Worm (Caenorhabditis elegans): ENCODE measurements around the gene T21E8.6.
A peak's percentile ranks its signal among the peaks of the same experiment; 100 is the strongest.

T21E8.6 gene

DNA sequence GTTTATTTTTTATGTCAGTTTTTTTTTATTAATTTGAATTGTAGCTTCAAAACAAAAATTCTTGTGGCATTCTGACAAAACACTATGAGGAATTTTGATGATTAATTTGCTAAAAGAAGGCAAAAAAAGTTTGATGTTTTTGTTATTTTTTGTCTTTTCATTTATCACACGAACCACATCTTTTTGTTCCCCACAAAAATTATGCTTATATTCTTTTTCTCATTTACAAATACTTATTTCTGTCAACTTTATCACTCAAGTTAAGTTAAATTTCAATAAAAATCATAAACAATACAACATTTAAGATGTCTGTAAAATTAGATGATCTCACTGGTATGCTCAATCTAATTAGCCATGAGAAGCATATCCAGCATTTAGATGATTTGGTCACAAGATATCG is 6.1 kb downstream of the T21E8.6 start, which contains the start of gene F47B10.6:
TSS of gene F47B10.6 (plus strand) at position 301 of the 400 bp plus-strand sequence.
- TF ChIP-seq tbx-7 (tag; optimal IDR thresholded peaks at IDR 0.05) (no peak), fax-1 (tag; optimal IDR thresholded peaks at IDR 0.05) (no peak), ceh-14 (tag; optimal IDR thresholded peaks at IDR 0.05) (no peak), lin-11 (tag; optimal IDR thresholded peaks at IDR 0.05) (no peak), unc-42 (tag; optimal IDR thresholded peaks at IDR 0.05) (no peak), Y22D7AL.16 (tag; optimal IDR thresholded peaks at IDR 0.05) (no peak), hlh-13 (GFP tag; optimal IDR thresholded peaks at IDR 0.05) (no peak), ceh-31 (tag; optimal IDR thresholded peaks at IDR 0.05) (no peak), mec-3 (tag; optimal IDR thresholded peaks at IDR 0.05; ENCODE audit: borderline replicate concordance) (no peak), pqm-1 (tag; optimal IDR thresholded peaks at IDR 0.05) (no peak), gmeb-2 (tag; optimal IDR thresholded peaks at IDR 0.05) (no peak), K02D7.2 (tag; optimal IDR thresholded peaks at IDR 0.05) (no peak)

DNA sequence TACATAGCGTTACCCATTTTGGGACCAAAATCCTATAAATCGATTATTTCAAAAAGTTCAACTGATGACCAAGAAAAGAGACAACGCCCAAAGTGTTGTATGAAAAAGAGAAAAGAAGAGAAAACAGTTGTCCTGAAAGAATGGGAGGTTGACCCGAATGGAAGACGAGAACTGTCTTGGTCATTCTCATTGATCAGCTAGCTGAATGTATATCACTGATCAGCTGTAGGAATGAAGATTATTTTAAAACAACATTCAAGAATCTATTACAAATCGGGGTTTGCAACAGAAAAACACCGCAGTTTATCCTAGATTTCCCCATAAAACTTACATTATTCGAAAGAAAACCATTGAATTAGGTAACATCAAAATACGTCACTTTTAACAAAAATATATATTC is 8.4 kb downstream of the T21E8.6 start, which contains the start of gene F47B10.5:
TSS of gene F47B10.5 (minus strand) at position 101 of the 400 bp plus-strand sequence.
- TF ChIP-seq pros-1 (tag; optimal IDR thresholded peaks at IDR 0.05) (no peak), elt-4 (tag; optimal IDR thresholded peaks at IDR 0.05) (no peak), ceh-24 (tag; optimal IDR thresholded peaks at IDR 0.05) (no peak), pqm-1 (tag; optimal IDR thresholded peaks at IDR 0.05) (no peak), ama-1 (optimal IDR thresholded peaks at IDR 0.05) (no peak), F13H6.1 (tag; optimal IDR thresholded peaks at IDR 0.05) (no peak), hlh-8 (tag; optimal IDR thresholded peaks at IDR 0.05) (no peak), ceh-22 (tag; optimal IDR thresholded peaks at IDR 0.05) (no peak)

DNA sequence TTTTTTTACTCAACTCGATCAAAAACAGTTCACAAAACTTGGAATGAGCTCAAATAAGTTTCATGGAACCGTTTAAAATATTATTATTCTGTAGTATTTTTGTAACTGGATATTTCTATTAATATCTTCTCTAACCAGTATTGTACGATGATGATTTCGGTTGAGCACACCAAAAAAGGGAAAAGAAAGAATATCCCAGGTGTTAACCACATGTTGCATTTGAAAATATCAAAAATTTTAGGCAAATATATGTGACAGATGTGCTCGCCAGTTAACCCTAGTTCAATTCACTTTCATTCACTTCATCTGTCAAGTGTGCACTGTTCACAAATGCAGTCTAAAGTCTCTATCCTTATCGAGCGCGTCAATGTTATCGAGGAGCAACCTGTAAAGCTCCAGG is 8.9 kb downstream of the T21E8.6 start, which contains the start of gene F47B10.4:
TSS of gene F47B10.4 (plus strand) at position 301 of the 400 bp plus-strand sequence.
- TF ChIP-seq nhr-11 (tag; optimal IDR thresholded peaks at IDR 0.05) (no peak), eyg-1 (tag; optimal IDR thresholded peaks at IDR 0.05) (no peak), ama-1 (optimal IDR thresholded peaks at IDR 0.05) (no peak), madf-2 (tag; optimal IDR thresholded peaks at IDR 0.05) (no peak), unc-3 (GFP tag; conservative IDR thresholded peaks at IDR 0.05) (no peak), unc-3 (tag; optimal IDR thresholded peaks at IDR 0.05) (no peak), fkh-6 (tag; optimal IDR thresholded peaks at IDR 0.05) (no peak), lim-6 (tag; optimal IDR thresholded peaks at IDR 0.05) (no peak)

DNA sequence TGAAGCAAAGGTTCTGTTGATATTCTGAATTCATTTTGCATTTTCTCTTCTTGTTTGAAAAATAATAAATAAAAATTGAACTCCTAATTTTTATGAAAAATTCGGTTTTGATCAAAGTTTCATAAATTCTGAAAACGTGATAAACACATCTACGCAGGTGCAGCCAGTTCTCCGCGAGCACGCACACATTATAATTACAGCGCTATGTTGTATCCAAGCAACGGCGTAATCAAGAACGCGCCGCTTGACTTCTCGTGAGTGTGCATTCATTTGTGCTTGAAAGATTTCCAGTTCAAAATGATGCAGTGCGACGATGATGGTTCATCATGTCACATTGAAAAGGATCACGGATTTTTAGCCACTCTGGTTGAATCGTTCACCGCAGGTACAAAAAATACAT is 9.8 kb downstream of the T21E8.6 start, which contains the start of gene F47B10.3:
TSS of gene F47B10.3 (plus strand) at position 301 of the 400 bp plus-strand sequence.
- TF ChIP-seq hlh-15 (tag; optimal IDR thresholded peaks at IDR 0.05) (no peak), ceh-14 (tag; optimal IDR thresholded peaks at IDR 0.05) (no peak), pag-3 (tag; optimal IDR thresholded peaks at IDR 0.05; ENCODE audit: borderline replicate concordance) (no peak), lim-6 (tag; optimal IDR thresholded peaks at IDR 0.05) (no peak), gmeb-2 (tag; optimal IDR thresholded peaks at IDR 0.05) (no peak)

DNA sequence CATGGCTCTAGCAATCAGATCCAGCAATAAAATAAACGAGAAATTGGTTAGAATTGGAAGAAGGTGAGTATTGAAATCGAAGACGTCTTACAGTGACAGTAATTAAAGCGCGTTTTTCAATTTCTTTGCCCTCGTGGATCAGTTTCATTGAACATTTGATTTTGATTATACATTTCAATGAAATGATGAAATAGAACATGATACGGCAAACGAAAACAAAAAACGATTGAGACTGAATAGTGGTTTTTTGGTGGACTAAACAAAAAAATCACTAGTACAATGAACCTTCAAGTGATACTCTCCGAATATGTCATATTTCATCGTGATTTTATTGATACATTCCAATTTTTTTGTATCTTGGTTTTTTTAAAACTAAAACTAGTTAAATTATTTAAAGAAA is 14.4 kb downstream of the T21E8.6 start, which contains the start of gene haly-1:
TSS of gene haly-1 (minus strand) at position 101 of the 400 bp plus-strand sequence.
- TF ChIP-seq sox-4 (tag; optimal IDR thresholded peaks at IDR 0.05) (no peak), ceh-6 (GFP tag; optimal IDR thresholded peaks at IDR 0.05) (no peak), ahr-1 (tag; optimal IDR thresholded peaks at IDR 0.05) (no peak)

DNA sequence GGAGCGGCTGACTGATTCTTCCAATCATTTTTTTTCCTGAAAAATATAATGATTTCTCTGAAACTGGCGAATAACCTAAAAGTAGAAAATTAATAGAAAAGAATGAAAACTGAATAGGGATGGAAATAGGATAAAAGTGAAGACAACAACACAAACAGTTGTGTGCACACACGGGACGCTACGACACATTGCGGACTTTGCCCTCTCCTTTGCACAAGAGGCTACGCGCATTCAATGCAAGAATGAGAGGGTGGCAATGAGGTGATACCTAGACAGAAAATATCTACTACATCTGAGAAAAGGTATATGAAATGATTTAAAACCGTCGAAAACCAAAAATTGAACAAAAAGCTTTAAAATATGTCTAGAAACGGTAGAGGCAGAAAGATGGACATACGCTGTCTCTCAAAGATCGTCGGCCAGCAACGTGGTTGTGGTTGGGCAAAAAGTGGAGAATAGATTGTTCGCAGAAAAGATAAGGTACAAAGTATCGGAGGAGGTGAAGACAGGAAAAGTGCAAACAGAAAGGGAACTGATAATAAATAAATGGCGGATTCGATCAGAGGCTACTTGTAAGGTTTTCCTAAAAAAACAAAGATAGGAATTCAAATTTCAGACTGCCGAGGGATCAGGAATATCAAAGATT is 18.1 kb downstream of the T21E8.6 start, which contains the start of gene suca-1:
TSS of gene suca-1 (minus strand) at position 36 of the 646 bp plus-strand sequence.
- TF ChIP-seq C08G9.2 (tag; optimal IDR thresholded peaks at IDR 0.05) (peak; percentile 8), elt-2 (tag; optimal IDR thresholded peaks at IDR 0.05) (peak; percentile 41), ceh-48 (tag; optimal IDR thresholded peaks at IDR 0.05) (no peak), hlh-8 (tag; optimal IDR thresholded peaks at IDR 0.05) (no peak), ceh-19 (GFP tag; optimal IDR thresholded peaks at IDR 0.05) (peak; percentile 1), ceh-30 (tag; optimal IDR thresholded peaks at IDR 0.05) (peak; percentile 58), hlh-30 (tag; optimal IDR thresholded peaks at IDR 0.05; ENCODE audit: insufficient read depth) (peak; percentile 2), ceh-31 (tag; optimal IDR thresholded peaks at IDR 0.05) (peak; percentile 19), elt-4 (tag; optimal IDR thresholded peaks at IDR 0.05) (no peak), syd-9 (tag; optimal IDR thresholded peaks at IDR 0.05) (no peak), K02D7.2 (tag; optimal IDR thresholded peaks at IDR 0.05) (peak; percentile 11), unc-42 (tag; optimal IDR thresholded peaks at IDR 0.05) (peak; percentile 3), ceh-18 (tag; optimal IDR thresholded peaks at IDR 0.05) (peak; percentile 34), tbx-2 (tag; optimal IDR thresholded peaks at IDR 0.05) (peak; percentile 71), pat-9 (tag; optimal IDR thresholded peaks at IDR 0.05) (no peak), ceh-34 (tag; optimal IDR thresholded peaks at IDR 0.05) (peak; percentile 51), C38D4.7 (GFP tag; optimal IDR thresholded peaks at IDR 0.05) (peak; percentile 14)

Measured in whole organism, late embryonic.